Fruit fly (Drosophila melanogaster): ENCODE results near the gene CG43317.

CG43317 gene

dm6 chr3R:15816276-15816675 is 17.9 kb downstream of the CG43317 start (continued):
- TF ChIP-seq CG16815 (GFP tag; optimal IDR thresholded peaks at IDR 0.05) = no peak
- TF ChIP-seq Ets97D (GFP tag; optimal IDR thresholded peaks at IDR 0.05) = no peak
- no peak for TF ChIP-seq CG8281 (tag; optimal IDR thresholded peaks at IDR 0.05)
- peak; percentile 56 for TF ChIP-seq CG17328 (GFP tag; IDR thresholded peaks at IDR 0.05)
- no peak for TF ChIP-seq kay (GFP tag; optimal IDR thresholded peaks at IDR 0.05)
- TF ChIP-seq ci (GFP tag; IDR thresholded peaks at IDR 0.05) = peak; percentile 60; the same call in 1 of the 3 replicates
- no peak for TF ChIP-seq CG2678 (tag; optimal IDR thresholded peaks at IDR 0.05)
- no peak for TF ChIP-seq ham (GFP tag; IDR thresholded peaks at IDR 0.05)
- no peak for TF ChIP-seq CG9817 (tag; optimal IDR thresholded peaks at IDR 0.05)
- 0 out of 2 replicates have a peak, but pooled peaks have one; percentile 41 for TF ChIP-seq Rfx (GFP tag; IDR thresholded peaks at IDR 0.05)
- no peak for TF ChIP-seq Sox100B (GFP tag; optimal IDR thresholded peaks at IDR 0.05)
- no peak for TF ChIP-seq CG13287 (GFP tag; IDR thresholded peaks at IDR 0.05; ENCODE audit: partially characterized antibody)
- no peak for TF ChIP-seq CG43689 (GFP tag; IDR thresholded peaks at IDR 0.05)
- peak; percentile 29 for TF ChIP-seq pnt (GFP tag; optimal IDR thresholded peaks at IDR 0.05)
- no peak for TF ChIP-seq CG8924 (tag; optimal IDR thresholded peaks at IDR 0.05)

- TF ChIP-seq lbe (GFP tag; optimal IDR thresholded peaks at IDR 0.05) (no peak), crol (GFP tag; IDR thresholded peaks at IDR 0.05) (peak; percentile 83), kni (GFP tag; optimal IDR thresholded peaks at IDR 0.05) (peak; percentile 49), h (optimal IDR thresholded peaks at IDR 0.05) (no peak), CG18011 (GFP tag; optimal IDR thresholded peaks at IDR 0.05) (no peak), sr (GFP tag; IDR thresholded peaks at IDR 0.05) (peak; percentile 71; the same call in 2 of the 3 replicates)
Observed at dm6 chr3R:15814150-15814549, 20.1 kb downstream of the CG43317 start.

- TF ChIP-seq nom (GFP tag; optimal IDR thresholded peaks at IDR 0.05) = peak; percentile 47
- TF ChIP-seq Abd-B (GFP tag; optimal IDR thresholded peaks at IDR 0.05) = no peak
- 0 out of 2 replicates have a peak, but pooled peaks have one; percentile 41 for TF ChIP-seq crol (GFP tag; IDR thresholded peaks at IDR 0.05)
- TF ChIP-seq Sry-β (GFP tag; optimal IDR thresholded peaks at IDR 0.05) = peak; percentile 36
- TF ChIP-seq pnt (GFP tag; optimal IDR thresholded peaks at IDR 0.05) = no peak
- TF ChIP-seq trem (tag; optimal IDR thresholded peaks at IDR 0.05) = peak; percentile 32
- no peak for TF ChIP-seq seq (GFP tag; IDR thresholded peaks at IDR 0.05)
- TF ChIP-seq YL-1 (GFP tag; optimal IDR thresholded peaks at IDR 0.05) = no peak
- peak; percentile 97 for TF ChIP-seq Deaf1 (tag; optimal IDR thresholded peaks at IDR 0.05)
- no peak for TF ChIP-seq Rfx (GFP tag; IDR thresholded peaks at IDR 0.05)
- TF ChIP-seq Drgx (GFP tag; IDR thresholded peaks at IDR 0.05) = no peak
- TF ChIP-seq lov (optimal IDR thresholded peaks at IDR 0.05) = no peak
- 0 out of 3 replicates have a peak, but pooled peaks have one; percentile 38 for TF ChIP-seq lov (GFP tag; IDR thresholded peaks at IDR 0.05)
- no peak for TF ChIP-seq h (optimal IDR thresholded peaks at IDR 0.05)
- TF ChIP-seq CG4328 (GFP tag; optimal IDR thresholded peaks at IDR 0.05) = no peak
- no peak for TF ChIP-seq pros (GFP tag; optimal IDR thresholded peaks at IDR 0.05)
- no peak for TF ChIP-seq ems (GFP tag; optimal IDR thresholded peaks at IDR 0.05)
- no peak for TF ChIP-seq CG2199 (GFP tag; IDR thresholded peaks at IDR 0.05)
- peak; percentile 29 for TF ChIP-seq Jarid2 (GFP tag; optimal IDR thresholded peaks at IDR 0.05)
- TF ChIP-seq p53 (GFP tag; optimal IDR thresholded peaks at IDR 0.05) = no peak
- no peak for TF ChIP-seq Gug (GFP tag; IDR thresholded peaks at IDR 0.05)
- no peak for TF ChIP-seq CG8359 (GFP tag; optimal IDR thresholded peaks at IDR 0.05; ENCODE audit: borderline replicate concordance)
- no peak for TF ChIP-seq Xbp1 (GFP tag; optimal IDR thresholded peaks at IDR 0.05)
- no peak for TF ChIP-seq Lpt (GFP tag; optimal IDR thresholded peaks at IDR 0.05)
- no peak for TF ChIP-seq sd (tag; optimal IDR thresholded peaks at IDR 0.05)
- TF ChIP-seq CG8290 (GFP tag; optimal IDR thresholded peaks at IDR 0.05) = no peak
- peak in 1 of 2 experiments; percentile 9 for TF ChIP-seq CG8290 (tag; optimal IDR thresholded peaks at IDR 0.05)
- no peak for TF ChIP-seq stwl (tag; optimal IDR thresholded peaks at IDR 0.05)
- TF ChIP-seq CG13287 (GFP tag; IDR thresholded peaks at IDR 0.05; ENCODE audit: partially characterized antibody) = no peak
- TF ChIP-seq CG13894 (tag; optimal IDR thresholded peaks at IDR 0.05) = peak; percentile 11
- TF ChIP-seq chinmo (GFP tag; IDR thresholded peaks at IDR 0.05; ENCODE audit: partially characterized antibody) = 0 out of 4 replicates have a peak, but pooled peaks have one; percentile 22
- TF ChIP-seq CG10543 (GFP tag; optimal IDR thresholded peaks at IDR 0.05) = peak; percentile 11
Observed at dm6 chr3R:15810369-15810768, 23.9 kb downstream of the CG43317 start.

Data from whole organism, embryonic.